Fruit fly (Drosophila melanogaster) whole organism, embryonic: Measurements from ENCODE around the gene CG31183.

Experiments
- Atf6 ChIP-seq: fragments of 200-800 bp; sonication (Bioruptor generic); IDR thresholded peaks from 2 replicates; pipeline ENCODE4 v1.3.6; 2022; ENCODE audit warnings: missing biosample characterization, missing genetic modification characterization
- B-H2 ChIP-seq: fragments of 200-800 bp; sonication (Bioruptor generic); optimal IDR thresholded peaks from 2 replicates; lab custom pipeline; 2018; ENCODE audit warnings: missing biosample characterization, mild to moderate bottlenecking, missing genetic modification characterization
- Bdp1 ChIP-seq: fragments of 200-800 bp; sonication (Bioruptor generic); optimal IDR thresholded peaks from 3 replicates; lab custom pipeline; 2016; ENCODE audit warnings: missing biosample characterization, missing genetic modification characterization
- CG10209 ChIP-seq: fragments of 200-800 bp; sonication (Bioruptor generic); optimal IDR thresholded peaks from 3 replicates; lab custom pipeline; 2017; ENCODE audit warnings: missing biosample characterization, mild to moderate bottlenecking, missing genetic modification characterization, missing genetic modification reagents
- CG10462 ChIP-seq: fragments of 200-800 bp; sonication (Bioruptor generic); optimal IDR thresholded peaks from 2 replicates; lab custom pipeline; 2016; ENCODE audit warnings: missing biosample characterization, missing genetic modification characterization
- CG11560 ChIP-seq: fragments of 200-800 bp; sonication (Bioruptor generic); IDR thresholded peaks from 3 replicates; pipeline ENCODE4 v1.3.6; 2022; ENCODE audit warnings: missing biosample characterization, missing genetic modification characterization
- CG12104 ChIP-seq: fragments of 200-800 bp; sonication (Bioruptor generic); optimal IDR thresholded peaks from 3 replicates; lab custom pipeline; 2016; ENCODE audit warnings: missing biosample characterization, missing genetic modification characterization
- CG12769 ChIP-seq: fragments of 200-800 bp; sonication (Bioruptor generic); optimal IDR thresholded peaks from 2 replicates; lab custom pipeline; 2019; ENCODE audit warnings: missing biosample characterization, mild to moderate bottlenecking, missing genetic modification characterization, moderate library complexity
- CG13296 ChIP-seq: fragments of 200-800 bp; sonication (Bioruptor generic); optimal IDR thresholded peaks from 3 replicates; lab custom pipeline; 2018; ENCODE audit warnings: missing biosample characterization, mild to moderate bottlenecking, missing genetic modification characterization
- CG14014 ChIP-seq: fragments of 200-800 bp; sonication (Bioruptor generic); IDR thresholded peaks from 2 replicates; pipeline ENCODE4 v1.3.6; 2022; ENCODE audit warnings: missing biosample characterization, missing genetic modification characterization
- CG17829 ChIP-seq: fragments of 200-800 bp; optimal IDR thresholded peaks from 2 replicates; lab custom pipeline; 2019; ENCODE audit warnings: missing biosample characterization, mild to moderate bottlenecking, missing genetic modification characterization, moderate library complexity
- CG1792 ChIP-seq: fragments of 200-800 bp; sonication (Bioruptor generic); optimal IDR thresholded peaks from 2 replicates; lab custom pipeline; 2016; ENCODE audit warnings: missing biosample characterization, missing genetic modification characterization
- CG18262 ChIP-seq: fragments of 200-800 bp; optimal IDR thresholded peaks from 3 replicates; lab custom pipeline; 2019; ENCODE audit warnings: missing biosample characterization, mild to moderate bottlenecking, missing genetic modification characterization, moderate library complexity
- CG2199 ChIP-seq: fragments of 200-800 bp; sonication (Bioruptor generic); IDR thresholded peaks from 3 replicates; pipeline ENCODE4 v1.3.6; 2022; ENCODE audit warnings: missing biosample characterization, missing genetic modification characterization
- CG2202 ChIP-seq: fragments of 200-800 bp; sonication (Bioruptor generic); optimal IDR thresholded peaks from 2 replicates; lab custom pipeline; 2018; ENCODE audit warnings: missing biosample characterization, mild to moderate bottlenecking, missing genetic modification characterization
- CG31441 ChIP-seq: fragments of 200-800 bp; sonication (Bioruptor generic); IDR thresholded peaks from 2 replicates; pipeline ENCODE4 v1.3.6; 2022; ENCODE audit warnings: missing biosample characterization, missing genetic modification characterization
- CG3163 ChIP-seq: fragments of 200-800 bp; sonication (Bioruptor generic); optimal IDR thresholded peaks from 3 replicates; lab custom pipeline; 2016; ENCODE audit warnings: missing biosample characterization, missing genetic modification characterization
- CG34376 ChIP-seq: fragments of 200-800 bp; sonication (Bioruptor generic); optimal IDR thresholded peaks from 2 replicates; lab custom pipeline; 2018; ENCODE audit warnings: missing biosample characterization, mild to moderate bottlenecking, missing genetic modification characterization
- CG4730 ChIP-seq: fragments of 200-800 bp; sonication (Bioruptor generic); IDR thresholded peaks from 2 replicates; pipeline ENCODE4 v1.3.6; 2022; ENCODE audit warnings: missing biosample characterization, missing genetic modification characterization
- CG5953 ChIP-seq: fragments of 200-800 bp; sonication (Bioruptor generic); IDR thresholded peaks from 2 replicates; pipeline ENCODE4 v1.3.6; 2022; ENCODE audit warnings: missing biosample characterization, missing genetic modification characterization
- CG6683 ChIP-seq: fragments of 200-800 bp; sonication (Bioruptor generic); optimal IDR thresholded peaks from 2 replicates; lab custom pipeline; 2017; ENCODE audit warnings: missing biosample characterization, mild to moderate bottlenecking, missing genetic modification characterization, missing genetic modification reagents
- CG7963 ChIP-seq: fragments of 200-800 bp; sonication (Bioruptor generic); IDR thresholded peaks from 3 replicates; pipeline ENCODE4 v1.3.6; 2022; ENCODE audit warnings: missing biosample characterization, missing genetic modification characterization; ENCODE audit not compliant: partially characterized antibody
- D19A ChIP-seq: fragments of 200-800 bp; optimal IDR thresholded peaks from 3 replicates; lab custom pipeline; 2019; ENCODE audit warnings: missing biosample characterization, mild to moderate bottlenecking, missing genetic modification characterization, moderate library complexity
- Deaf1 ChIP-seq: fragments of 200-800 bp; optimal IDR thresholded peaks from 3 replicates; lab custom pipeline; 2019; ENCODE audit warnings: missing biosample characterization, mild to moderate bottlenecking, missing genetic modification characterization, moderate library complexity
- Dll ChIP-seq: fragments of 200-800 bp; sonication (Bioruptor generic); IDR thresholded peaks from 4 replicates; pipeline ENCODE4 v1.3.6; 2022; ENCODE audit warnings: missing biosample characterization, missing genetic modification characterization; ENCODE audit not compliant: partially characterized antibody
- Dp ChIP-seq: fragments of 200-800 bp; sonication (Bioruptor generic); optimal IDR thresholded peaks from 2 replicates; lab custom pipeline; 2018; ENCODE audit warnings: missing biosample characterization, mild to moderate bottlenecking, missing genetic modification characterization, moderate library complexity
- HLH4C ChIP-seq: fragments of 200-800 bp; sonication (Bioruptor generic); IDR thresholded peaks from 3 replicates; pipeline ENCODE4 v1.3.6; 2022; ENCODE audit warnings: missing biosample characterization, missing genetic modification characterization; ENCODE audit not compliant: partially characterized antibody
- HmgZ ChIP-seq: fragments of 200-800 bp; sonication (Bioruptor generic); optimal IDR thresholded peaks from 2 replicates; lab custom pipeline; 2018; ENCODE audit warnings: missing biosample characterization, mild to moderate bottlenecking, missing genetic modification characterization
- Hmr ChIP-seq: fragments of 200-800 bp; sonication (Bioruptor generic); optimal IDR thresholded peaks from 3 replicates; lab custom pipeline; 2017; ENCODE audit warnings: mild to moderate bottlenecking, missing biosample characterization, missing genetic modification reagents, missing genetic modification characterization
- Myb ChIP-seq: fragments of 200-800 bp; sonication (Bioruptor generic); optimal IDR thresholded peaks from 2 replicates; lab custom pipeline; 2016; ENCODE audit warnings: missing biosample characterization, missing genetic modification characterization
- Nf-YA ChIP-seq: fragments of 200-800 bp; sonication (Bioruptor generic); IDR thresholded peaks from 2 replicates; pipeline ENCODE4 v1.3.6; 2022; ENCODE audit warnings: missing biosample characterization, missing genetic modification characterization
- NfI ChIP-seq: fragments of 200-800 bp; sonication (Bioruptor generic); optimal IDR thresholded peaks from 3 replicates; lab custom pipeline; 2018; ENCODE audit warnings: missing biosample characterization, mild to moderate bottlenecking, missing genetic modification characterization, moderate library complexity
- Oaz ChIP-seq: fragments of 200-800 bp; sonication (Bioruptor generic); IDR thresholded peaks from 2 replicates; pipeline ENCODE4 v1.3.6; 2022; ENCODE audit warnings: missing biosample characterization, missing genetic modification characterization
- Spps ChIP-seq: fragments of 200-800 bp; sonication (Bioruptor generic); optimal IDR thresholded peaks from 2 replicates; lab custom pipeline; 2018; ENCODE audit warnings: missing biosample characterization, mild to moderate bottlenecking, missing genetic modification characterization
- bab2 ChIP-seq: fragments of 200-800 bp; sonication (Bioruptor generic); optimal IDR thresholded peaks from 2 replicates; lab custom pipeline; 2016; ENCODE audit warnings: missing biosample characterization, missing genetic modification characterization
- btn ChIP-seq: fragments of 200-800 bp; sonication (Bioruptor generic); optimal IDR thresholded peaks from 2 replicates; lab custom pipeline; 2016; ENCODE audit warnings: missing biosample characterization, missing genetic modification characterization
- danr ChIP-seq: fragments of 200-800 bp; sonication (Bioruptor generic); IDR thresholded peaks from 2 replicates; pipeline ENCODE4 v1.3.6; 2022; ENCODE audit warnings: missing biosample characterization, missing genetic modification characterization
- exex ChIP-seq: fragments of 200-800 bp; sonication (Bioruptor generic); optimal IDR thresholded peaks from 4 replicates; lab custom pipeline; 2018; ENCODE audit warnings: missing biosample characterization, mild to moderate bottlenecking, missing genetic modification characterization, moderate library complexity
- eyg ChIP-seq: fragments of 200-800 bp; sonication (Bioruptor generic); optimal IDR thresholded peaks from 3 replicates; lab custom pipeline; 2016; ENCODE audit warnings: missing biosample characterization, missing genetic modification characterization
- hb ChIP-seq: fragments of 200-800 bp; sonication (Bioruptor generic); IDR thresholded peaks from 3 replicates; pipeline ENCODE4 v1.3.6; 2022; ENCODE audit warnings: missing biosample characterization, missing genetic modification characterization; ENCODE audit not compliant: partially characterized antibody
- kni ChIP-seq: fragments of 200-800 bp; sonication (Bioruptor generic); optimal IDR thresholded peaks from 3 replicates; lab custom pipeline; 2017; ENCODE audit warnings: mild to moderate bottlenecking, missing biosample characterization, missing genetic modification reagents, missing genetic modification characterization
- lbe ChIP-seq: fragments of 200-800 bp; sonication (Bioruptor generic); optimal IDR thresholded peaks from 2 replicates; lab custom pipeline; 2016; ENCODE audit warnings: missing biosample characterization, mild to moderate bottlenecking, missing genetic modification characterization
- org-1 ChIP-seq: fragments of 200-800 bp; sonication (Bioruptor generic); optimal IDR thresholded peaks from 2 replicates; lab custom pipeline; 2017; ENCODE audit warnings: missing biosample characterization, missing genetic modification characterization
- pho ChIP-seq: fragments of 200-800 bp; sonication (Bioruptor generic); optimal IDR thresholded peaks from 2 replicates; lab custom pipeline; 2016; ENCODE audit warnings: missing biosample characterization, missing genetic modification characterization
- pros ChIP-seq: fragments of 200-800 bp; sonication (Bioruptor generic); optimal IDR thresholded peaks from 3 replicates; lab custom pipeline; 2019; ENCODE audit warnings: missing biosample characterization, mild to moderate bottlenecking, missing genetic modification characterization, moderate library complexity
- shn ChIP-seq: fragments of 200-800 bp; sonication (Bioruptor generic); optimal IDR thresholded peaks from 3 replicates; lab custom pipeline; 2016; ENCODE audit warnings: missing biosample characterization, missing genetic modification characterization
- sna ChIP-seq: fragments of 200-800 bp; sonication (Bioruptor generic); IDR thresholded peaks from 2 replicates; pipeline ENCODE4 v1.3.6; 2022; ENCODE audit warnings: missing biosample characterization, missing genetic modification characterization; ENCODE audit not compliant: partially characterized antibody
- ssp ChIP-seq: fragments of 200-800 bp; sonication (Bioruptor generic); IDR thresholded peaks from 2 replicates; pipeline ENCODE4 v1.3.6; 2022; ENCODE audit warnings: missing biosample characterization, missing genetic modification characterization
- vfl ChIP-seq: fragments of 200-800 bp; sonication (Bioruptor generic); optimal IDR thresholded peaks from 2 replicates; lab custom pipeline; 2016; ENCODE audit warnings: missing biosample characterization, missing genetic modification characterization
- zen2 ChIP-seq: fragments of 200-800 bp; sonication (Bioruptor generic); IDR thresholded peaks from 3 replicates; pipeline ENCODE4 v1.3.6; 2022; ENCODE audit warnings: missing biosample characterization, missing genetic modification characterization; ENCODE audit not compliant: partially characterized antibody

CG31183 gene

DNA sequence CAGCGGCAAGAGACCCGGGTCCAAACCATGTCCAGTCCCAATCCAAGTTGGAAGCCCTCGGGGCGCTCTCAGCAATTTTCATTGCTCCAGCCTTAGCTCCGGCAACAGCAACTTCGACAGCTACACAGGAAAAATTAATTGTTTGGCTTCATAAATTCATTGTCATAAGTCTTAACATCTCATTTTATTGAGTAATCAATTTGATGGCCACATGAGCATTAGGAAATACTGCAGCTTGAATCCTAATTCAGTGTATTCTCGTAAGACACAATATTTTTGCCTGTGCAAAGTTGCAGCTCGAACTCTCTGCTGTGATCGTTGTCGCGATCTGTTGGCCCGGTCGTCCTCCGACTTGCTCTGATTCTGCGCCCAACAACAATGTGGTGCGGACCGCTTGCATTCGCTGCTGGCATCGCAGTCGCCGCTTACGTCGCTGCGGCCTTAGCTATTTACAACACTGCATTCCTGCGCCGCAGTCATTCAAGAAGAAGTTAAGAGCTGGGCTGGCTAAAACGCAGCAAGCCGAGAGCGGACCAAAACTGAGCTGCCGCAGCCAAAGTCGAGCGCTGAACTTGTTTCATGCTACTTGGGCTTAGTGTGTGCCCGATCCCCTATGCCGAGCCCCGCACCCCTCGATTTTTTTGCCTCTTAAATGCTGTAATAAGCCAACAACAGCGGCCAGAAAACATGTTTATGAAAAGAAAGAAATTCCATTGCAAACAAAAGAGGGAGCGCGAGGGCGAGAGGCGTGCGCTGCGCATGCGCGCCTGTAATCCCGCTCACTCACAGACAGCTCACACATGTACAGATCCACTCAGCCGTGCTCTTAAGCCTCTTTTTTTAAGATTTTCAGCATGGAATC lies 43.9 kb upstream of the CG31183 start (continued):
- TF ChIP-seq B-H2 (GFP tag; lab: Kevin White, UChicago) (no peak), exex (no peak), pho (GFP tag; lab: Kevin White, UChicago) (no peak), zen2 (no peak), CG10462 (no peak), Myb (no peak), btn (GFP tag; lab: Kevin White, UChicago) (no peak), Bdp1 (GFP tag; lab: Kevin White, UChicago) (no peak), NfI (GFP tag; lab: Kevin White, UChicago) (no peak), Spps (tag; lab: Kevin White, UChicago) (no peak), hb (GFP tag; lab: Robert Waterston, UW) (no peak), CG11560 (tag; lab: Robert Waterston, UW) (no peak), HmgZ (no peak), CG3163 (peak; percentile 93), ssp (GFP tag; lab: Robert Waterston, UW) (no peak), D19A (tag; lab: Kevin White, UChicago) (no peak), eyg (no peak), pros (GFP tag; lab: Kevin White, UChicago) (peak; percentile 88), sna (GFP tag; lab: Robert Waterston, UW) (no peak), CG12104 (no peak), HLH4C (no peak), CG13296 (GFP tag; lab: Kevin White, UChicago) (no peak), bab2 (GFP tag; lab: Kevin White, UChicago) (no peak), CG7963 (no peak), CG2202 (peak; percentile 18), Nf-YA (GFP tag; lab: Robert Waterston, UW) (no peak), Hmr (GFP tag; lab: Kevin White, UChicago) (no peak), kni (GFP tag; lab: Kevin White, UChicago) (peak; percentile 98), org-1 (GFP tag; lab: Kevin White, UChicago) (no peak), CG12769 (tag; lab: Kevin White, UChicago) (peak; percentile 86), Oaz (GFP tag; lab: Robert Waterston, UW) (no peak), CG18262 (tag; lab: Kevin White, UChicago) (no peak), CG6683 (GFP tag; lab: Kevin White, UChicago) (no peak), Deaf1 (tag; lab: Kevin White, UChicago) (no peak), CG1792 (GFP tag; lab: Kevin White, UChicago) (no peak), CG4730 (GFP tag; lab: Robert Waterston, UW) (no peak), Atf6 (GFP tag; lab: Robert Waterston, UW) (no peak), CG17829 (no peak), CG14014 (GFP tag; lab: Robert Waterston, UW) (no peak), CG10209 (GFP tag; lab: Kevin White, UChicago) (no peak), CG31441 (GFP tag; lab: Robert Waterston, UW) (no peak), CG34376 (no peak), vfl (GFP tag; lab: Kevin White, UChicago) (no peak), danr (GFP tag; lab: Robert Waterston, UW) (no peak), lbe (peak; percentile 86), CG5953 (no peak), shn (GFP tag; lab: Kevin White, UChicago) (no peak), CG2199 (GFP tag; lab: Robert Waterston, UW) (no peak), Dp (GFP tag; lab: Kevin White, UChicago) (no peak), Dll (GFP tag; lab: Robert Waterston, UW) (0 out of 4 replicates have a peak, but pooled peaks have one; percentile 26)
